Worm (Caenorhabditis elegans) whole organism, L2 larva: ENCODE measurements around the gene spp-22.

Experiments
- C34F6.9 ChIP-seq: fragments of 150-350 bp; optimal IDR thresholded peaks from 2 replicates; lab custom pipeline; 2014; ENCODE audit warnings: missing biosample characterization, missing genetic modification characterization
- F13H6.1 ChIP-seq: sonication (generic microtip); optimal IDR thresholded peaks from 2 replicates; lab custom pipeline; 2016; ENCODE audit warnings: missing genetic modification characterization, missing compliant biosample characterization
- R02D3.7 ChIP-seq: fragments of 150-350 bp; optimal IDR thresholded peaks from 2 replicates; lab custom pipeline; 2014; ENCODE audit warnings: missing biosample characterization, missing genetic modification characterization
- aly-2 ChIP-seq: fragments of 150-350 bp; optimal IDR thresholded peaks from 2 replicates; lab custom pipeline; 2014; ENCODE audit warnings: missing biosample characterization, missing genetic modification characterization
- blmp-1 ChIP-seq: sonication (generic microtip); optimal IDR thresholded peaks from 2 replicates; lab custom pipeline; 2017; ENCODE audit warnings: missing genetic modification characterization, mild to moderate bottlenecking, missing compliant biosample characterization, antibody characterized with exemption, moderate library complexity; ENCODE audit not compliant: insufficient read depth
- ceh-16 ChIP-seq: fragments of 150-350 bp; optimal IDR thresholded peaks from 2 replicates; lab custom pipeline; 2014; ENCODE audit warnings: missing biosample characterization, missing genetic modification characterization
- ceh-82 ChIP-seq: fragments of 150-350 bp; optimal IDR thresholded peaks from 2 replicates; lab custom pipeline; 2014; ENCODE audit warnings: missing biosample characterization, missing genetic modification characterization
- crh-2 ChIP-seq: sonication (generic microtip); optimal IDR thresholded peaks from 2 replicates; lab custom pipeline; 2017; ENCODE audit warnings: missing biosample characterization, missing genetic modification characterization
- dmd-4 ChIP-seq: sonication (generic microtip); optimal IDR thresholded peaks from 2 replicates; lab custom pipeline; 2017; ENCODE audit warnings: missing biosample characterization, missing genetic modification characterization
- elt-1 ChIP-seq: fragments of 150-350 bp; optimal IDR thresholded peaks from 2 replicates; lab custom pipeline; 2014; ENCODE audit warnings: missing biosample characterization, missing genetic modification characterization
- fos-1 ChIP-seq: fragments of 150-350 bp; optimal IDR thresholded peaks from 2 replicates; lab custom pipeline; 2014; ENCODE audit warnings: missing biosample characterization, missing genetic modification characterization
- gmeb-1 ChIP-seq: fragments of 150-350 bp; optimal IDR thresholded peaks from 2 replicates; lab custom pipeline; 2014; ENCODE audit warnings: missing biosample characterization, missing genetic modification characterization
- lin-11 ChIP-seq: fragments of 150-350 bp; sonication (generic microtip); optimal IDR thresholded peaks from 2 replicates; lab custom pipeline; 2014; ENCODE audit warnings: missing biosample characterization, missing genetic modification characterization, inconsistent platforms, mixed read lengths
- lin-13 ChIP-seq: fragments of 150-350 bp; optimal IDR thresholded peaks from 2 replicates; lab custom pipeline; 2014; ENCODE audit warnings: missing biosample characterization, missing genetic modification reagents, missing genetic modification characterization
- lsy-2 ChIP-seq, 2 experiments: fragments of 150-350 bp in 1 of 2; sonication (generic microtip) in 1 of 2; optimal IDR thresholded peaks; 2 replicates each; lab custom pipeline; 2014 to 2017; ENCODE audit warnings: missing biosample characterization in 2 of 2, missing genetic modification characterization in 2 of 2
- mab-5 ChIP-seq: fragments of 150-350 bp; optimal IDR thresholded peaks from 2 replicates; lab custom pipeline; 2014; ENCODE audit warnings: missing biosample characterization, missing genetic modification characterization
- nhr-11 ChIP-seq: fragments of 150-350 bp; optimal IDR thresholded peaks from 2 replicates; lab custom pipeline; 2014; ENCODE audit warnings: missing biosample characterization, missing genetic modification characterization
- nhr-12 ChIP-seq: fragments of 150-350 bp; optimal IDR thresholded peaks from 2 replicates; lab custom pipeline; 2014; ENCODE audit warnings: missing biosample characterization, missing genetic modification characterization
- nhr-129 ChIP-seq: fragments of 150-350 bp; optimal IDR thresholded peaks from 2 replicates; lab custom pipeline; 2014; ENCODE audit warnings: missing biosample characterization, missing genetic modification characterization
- nhr-21 ChIP-seq: fragments of 150-350 bp; optimal IDR thresholded peaks from 2 replicates; lab custom pipeline; 2014; ENCODE audit warnings: missing biosample characterization, missing genetic modification characterization
- nhr-237 ChIP-seq: fragments of 150-350 bp; optimal IDR thresholded peaks from 2 replicates; lab custom pipeline; 2014; ENCODE audit warnings: missing biosample characterization, missing genetic modification characterization
- nhr-25 ChIP-seq: fragments of 150-350 bp; sonication (generic microtip); optimal IDR thresholded peaks from 3 replicates; lab custom pipeline; 2014; ENCODE audit warnings: missing biosample characterization, missing genetic modification characterization
- nhr-6 ChIP-seq: fragments of 150-350 bp; optimal IDR thresholded peaks from 2 replicates; lab custom pipeline; 2014; ENCODE audit warnings: missing biosample characterization, missing genetic modification characterization
- nhr-77 ChIP-seq: fragments of 150-350 bp; optimal IDR thresholded peaks from 2 replicates; lab custom pipeline; 2014; ENCODE audit warnings: missing biosample characterization, missing genetic modification characterization
- peb-1 ChIP-seq: fragments of 150-350 bp; optimal IDR thresholded peaks from 2 replicates; lab custom pipeline; 2014; ENCODE audit warnings: missing biosample characterization, missing genetic modification characterization
- sem-4 ChIP-seq: fragments of 150-350 bp; optimal IDR thresholded peaks from 2 replicates; lab custom pipeline; 2014; ENCODE audit warnings: missing biosample characterization, missing genetic modification reagents, missing genetic modification characterization
- skn-1 ChIP-seq: sonication (generic microtip); optimal IDR thresholded peaks from 2 replicates; lab custom pipeline; 2017; ENCODE audit warnings: missing biosample characterization, missing genetic modification characterization
- sma-3 ChIP-seq: sonication (generic microtip); optimal IDR thresholded peaks from 2 replicates; lab custom pipeline; 2016; ENCODE audit warnings: missing genetic modification reagents, missing genetic modification characterization, missing compliant biosample characterization
- sma-9 ChIP-seq, 2 experiments: fragments of 150-350 bp in 1 of 2; sonication (generic microtip) in 1 of 2; optimal IDR thresholded peaks; 2 replicates each; lab custom pipeline; 2014 to 2016; ENCODE audit warnings: missing genetic modification characterization in 2 of 2, mild to moderate bottlenecking in 1 of 2, missing biosample characterization in 1 of 2, missing compliant biosample characterization in 1 of 2, missing genetic modification reagents in 1 of 2, moderate library complexity in 1 of 2
- snpc-4 ChIP-seq: fragments of 150-350 bp; optimal IDR thresholded peaks from 2 replicates; lab custom pipeline; 2014; ENCODE audit warnings: missing biosample characterization, missing genetic modification characterization
- unc-62 ChIP-seq: fragments of 150-350 bp; optimal IDR thresholded peaks from 2 replicates; lab custom pipeline; 2014; ENCODE audit warnings: missing biosample characterization, missing genetic modification reagents, missing genetic modification characterization
- zag-1 ChIP-seq: fragments of 150-350 bp; optimal IDR thresholded peaks from 2 replicates; lab custom pipeline; 2014; ENCODE audit warnings: missing biosample characterization, missing genetic modification characterization
- ztf-1 ChIP-seq: fragments of 200-800 bp; sonication (Bioruptor generic); conservative IDR thresholded peaks from 2 replicates; pipeline ENCODE4 v1.3.6; 2022; ENCODE audit warnings: missing genetic modification characterization, missing compliant biosample characterization
- ztf-4 ChIP-seq: fragments of 150-350 bp; optimal IDR thresholded peaks from 2 replicates; lab custom pipeline; 2014; ENCODE audit warnings: missing biosample characterization, missing genetic modification characterization

The spp-22 gene

ce11 chrX:7236717-7237116, 25.2 kb downstream of the spp-22 start:
- TF ChIP-seq mab-5 (tag; lab: Kevin White, UChicago) (peak; percentile 57), lin-13 (GFP tag; lab: Kevin White, UChicago) (peak; percentile 6), C34F6.9 (tag; lab: Kevin White, UChicago) (peak; percentile 45), nhr-129 (peak; percentile 85), aly-2 (tag; lab: Kevin White, UChicago) (no peak), nhr-12 (tag; lab: Kevin White, UChicago) (no peak), ztf-4 (tag; lab: Kevin White, UChicago) (peak; percentile 55), gmeb-1 (tag; lab: Kevin White, UChicago) (no peak), sem-4 (tag; lab: Kevin White, UChicago) (peak; percentile 56), peb-1 (tag; lab: Kevin White, UChicago) (no peak), R02D3.7 (tag; lab: Kevin White, UChicago) (no peak), crh-2 (tag; lab: Kevin White, UChicago) (no peak), skn-1 (tag; lab: Kevin White, UChicago) (no peak), sma-3 (GFP tag; lab: Kevin White, UChicago) (no peak), nhr-77 (tag; lab: Kevin White, UChicago) (no peak), sma-9 (GFP tag; optimal IDR thresholded peaks at IDR 0.05; lab: Kevin White, UChicago) (peak; percentile 51), sma-9 (tag; optimal IDR thresholded peaks at IDR 0.05; lab: Kevin White, UChicago) (no peak), fos-1 (tag; lab: Kevin White, UChicago) (no peak), nhr-237 (tag; lab: Kevin White, UChicago) (no peak), ceh-82 (tag; lab: Kevin White, UChicago) (no peak), F13H6.1 (tag; lab: Kevin White, UChicago) (peak; percentile 87), blmp-1 (tag; lab: Kevin White, UChicago) (no peak), lsy-2 (tag; optimal IDR thresholded peaks at IDR 0.05; lab: Kevin White, UChicago) (peak in 1 of 2 experiments; percentile 48), nhr-6 (tag; lab: Kevin White, UChicago) (peak; percentile 39)

DNA sequence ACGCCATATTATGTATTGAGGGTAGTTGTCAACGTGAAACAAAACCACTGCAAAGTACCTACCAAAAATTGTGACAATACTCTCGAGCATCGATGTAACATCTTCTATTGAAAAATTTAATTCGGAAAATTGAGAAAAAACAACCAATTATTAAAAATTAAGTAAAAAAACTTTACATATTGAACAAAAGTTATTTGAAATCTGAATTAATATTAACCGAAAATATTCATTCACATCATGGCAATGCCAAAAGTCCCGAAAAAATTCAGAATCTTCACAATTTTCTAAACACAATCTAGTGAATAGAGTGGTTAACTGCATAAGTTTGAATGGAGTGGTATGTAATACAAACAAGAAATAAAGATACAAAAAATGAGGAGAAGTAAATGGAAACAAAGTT, 27.1 kb downstream of the spp-22 start, which contains the start of gene F46H5.3:
TSS of gene F46H5.3 (minus strand) at position 101 of the 400 bp plus-strand sequence.
- TF ChIP-seq ztf-1 (GFP tag; lab: Robert Waterston, UW) (no peak), nhr-25 (no peak), sma-3 (GFP tag; lab: Kevin White, UChicago) (no peak), crh-2 (tag; lab: Kevin White, UChicago) (no peak), lin-13 (GFP tag; lab: Kevin White, UChicago) (no peak), dmd-4 (tag; lab: Kevin White, UChicago) (no peak), ceh-82 (tag; lab: Kevin White, UChicago) (no peak), elt-1 (no peak), sem-4 (tag; lab: Kevin White, UChicago) (no peak), blmp-1 (tag; lab: Kevin White, UChicago) (no peak), gmeb-1 (tag; lab: Kevin White, UChicago) (no peak), nhr-12 (tag; lab: Kevin White, UChicago) (no peak), snpc-4 (tag; lab: Kevin White, UChicago) (no peak)

- TF ChIP-seq zag-1 (tag; lab: Kevin White, UChicago) (no peak), nhr-25 (peak; percentile 55), skn-1 (tag; lab: Kevin White, UChicago) (no peak), nhr-21 (peak; percentile 59), nhr-77 (tag; lab: Kevin White, UChicago) (no peak), sem-4 (tag; lab: Kevin White, UChicago) (no peak), C34F6.9 (tag; lab: Kevin White, UChicago) (no peak), ztf-4 (tag; lab: Kevin White, UChicago) (no peak), nhr-6 (tag; lab: Kevin White, UChicago) (no peak), lin-11 (tag; lab: Kevin White, UChicago) (no peak), sma-3 (GFP tag; lab: Kevin White, UChicago) (peak; percentile 81), ceh-16 (no peak), nhr-11 (tag; lab: Kevin White, UChicago) (no peak), sma-9 (GFP tag; optimal IDR thresholded peaks at IDR 0.05; lab: Kevin White, UChicago) (peak; percentile 57), sma-9 (tag; optimal IDR thresholded peaks at IDR 0.05; lab: Kevin White, UChicago) (no peak), dmd-4 (tag; lab: Kevin White, UChicago) (no peak), gmeb-1 (tag; lab: Kevin White, UChicago) (peak; percentile 1), crh-2 (tag; lab: Kevin White, UChicago) (peak; percentile 27)
Measured at ce11 chrX:7242119-7242518, 30.6 kb downstream of the spp-22 start.

DNA sequence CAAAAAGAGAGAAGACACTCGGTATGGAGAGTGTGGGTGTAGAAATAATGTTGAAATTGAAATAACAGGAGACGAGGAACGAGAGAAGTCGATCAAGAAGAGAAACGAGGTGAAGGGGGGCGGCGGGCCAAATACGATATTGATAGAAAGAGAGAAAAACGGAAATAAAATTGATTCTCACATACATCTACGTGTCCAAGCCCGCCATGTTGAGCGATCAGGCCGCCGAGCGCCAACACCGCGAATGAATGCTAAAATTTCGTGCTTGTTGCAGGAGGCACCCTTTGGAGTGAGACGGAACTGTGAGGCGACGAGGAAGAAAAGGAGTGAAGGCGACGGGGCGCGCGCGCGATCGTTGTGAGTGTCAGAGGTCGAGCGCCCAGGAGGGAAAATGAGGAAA, 31.4 kb downstream of the spp-22 start, which contains the start of gene F46H5.7:
TSS of gene F46H5.7 (minus strand) at position 106 of the 400 bp plus-strand sequence.
- peak; percentile 26 for TF ChIP-seq sma-9 (GFP tag; optimal IDR thresholded peaks at IDR 0.05; lab: Kevin White, UChicago)
- TF ChIP-seq sma-9 (tag; optimal IDR thresholded peaks at IDR 0.05; lab: Kevin White, UChicago) = no peak
- TF ChIP-seq nhr-129 = no peak
- peak; percentile 3 for TF ChIP-seq sma-3 (GFP tag; lab: Kevin White, UChicago)
- TF ChIP-seq unc-62 = no peak
